Fruit fly (Drosophila melanogaster) whole organism: Measurements from ENCODE around the gene CG31636.
A peak's percentile ranks its signal among the peaks of the same experiment; 100 is the strongest.

ENCODE experiments used
- CG8478 ChIP-seq: fragments of >200 bp; optimal IDR thresholded peaks from 2 replicates; lab custom pipeline; 2018; ENCODE audit warnings: inconsistent platforms
- Dll ChIP-seq: fragments of >200 bp; optimal IDR thresholded peaks from 2 replicates; lab custom pipeline; 2017
- EcR ChIP-seq, 2 experiments: fragments of >200 bp; optimal IDR thresholded peaks; 2 replicates each; lab custom pipeline; 2017; ENCODE audit warnings: missing biosample characterization in 2 of 2, missing genetic modification characterization in 2 of 2, missing genetic modification reagents in 2 of 2
- pan ChIP-seq: fragments of >200 bp; optimal IDR thresholded peaks from 2 replicates; lab custom pipeline; 2017
- psq ChIP-seq: fragments of >200 bp; optimal IDR thresholded peaks from 2 replicates; lab custom pipeline; 2017
- usp ChIP-seq: fragments of >200 bp; optimal IDR thresholded peaks from 2 replicates; lab custom pipeline; 2017; ENCODE audit warnings: missing biosample characterization, missing genetic modification characterization, mixed read lengths

Gene CG31636

dm6 chr2L:6657969-6658748 is at the start of gene CG31636, which contains the start of gene Ube4A:
TSS of gene CG31636 (minus strand) at chr2L:6658152.
TSS of gene Ube4A (plus strand) at chr2L:6658517.
- no peak for TF ChIP-seq usp (GFP tag; lab: Kevin White, UChicago)
- TF ChIP-seq pan (lab: Kevin White, UChicago) = peak; percentile 54

- no peak for TF ChIP-seq psq
- TF ChIP-seq pan (lab: Kevin White, UChicago) = no peak
- no peak for TF ChIP-seq Dll (lab: Kevin White, UChicago)
- TF ChIP-seq usp (GFP tag; lab: Kevin White, UChicago) = no peak
- TF ChIP-seq EcR (GFP tag; optimal IDR thresholded peaks at IDR 0.05; lab: Kevin White, UChicago) = no peak
- TF ChIP-seq CG8478 = no peak
Measured at dm6 chr2L:6706368-6706919, 48.5 kb upstream of the CG31636 start.

dm6 chr2L:6705081-6705480 is 47.1 kb upstream of the CG31636 start:
- TF ChIP-seq psq (no peak), usp (GFP tag; lab: Kevin White, UChicago) (no peak), CG8478 (no peak), pan (lab: Kevin White, UChicago) (no peak), Dll (lab: Kevin White, UChicago) (no peak), EcR (GFP tag; optimal IDR thresholded peaks at IDR 0.05; lab: Kevin White, UChicago) (no peak)

- TF ChIP-seq EcR (GFP tag; optimal IDR thresholded peaks at IDR 0.05; lab: Kevin White, UChicago) = no peak
- no peak for TF ChIP-seq usp (GFP tag; lab: Kevin White, UChicago)
- no peak for TF ChIP-seq Dll (lab: Kevin White, UChicago)
- no peak for TF ChIP-seq pan (lab: Kevin White, UChicago)
- TF ChIP-seq CG8478 = no peak
- no peak for TF ChIP-seq psq
Measured at dm6 chr2L:6701409-6702199, 43.7 kb upstream of the CG31636 start.

dm6 chr2L:6700742-6701141 is 42.8 kb upstream of the CG31636 start:
- TF ChIP-seq pan (lab: Kevin White, UChicago) (no peak), psq (no peak)

dm6 chr2L:6698387-6698786 is 40.4 kb upstream of the CG31636 start:
- TF ChIP-seq EcR (GFP tag; optimal IDR thresholded peaks at IDR 0.05; lab: Kevin White, UChicago) (no peak), Dll (lab: Kevin White, UChicago) (no peak), psq (no peak), pan (lab: Kevin White, UChicago) (no peak), usp (GFP tag; lab: Kevin White, UChicago) (no peak), CG8478 (no peak)

dm6 chr2L:6696229-6696628 is 38.3 kb upstream of the CG31636 start:
- TF ChIP-seq CG8478 (no peak), Dll (lab: Kevin White, UChicago) (no peak), pan (lab: Kevin White, UChicago) (no peak), usp (GFP tag; lab: Kevin White, UChicago) (no peak), EcR (GFP tag; optimal IDR thresholded peaks at IDR 0.05; lab: Kevin White, UChicago) (no peak)

dm6 chr2L:6693794-6694254 is 35.9 kb upstream of the CG31636 start:
- no peak for TF ChIP-seq pan (lab: Kevin White, UChicago)

- TF ChIP-seq psq (no peak), EcR (GFP tag; optimal IDR thresholded peaks at IDR 0.05; lab: Kevin White, UChicago) (no peak), Dll (lab: Kevin White, UChicago) (no peak), usp (GFP tag; lab: Kevin White, UChicago) (no peak), pan (lab: Kevin White, UChicago) (no peak), CG8478 (no peak)
Measured at dm6 chr2L:6692048-6692447, 34.1 kb upstream of the CG31636 start.

- TF ChIP-seq Dll (lab: Kevin White, UChicago) (no peak), psq (no peak), usp (GFP tag; lab: Kevin White, UChicago) (no peak), CG8478 (no peak), EcR (GFP tag; optimal IDR thresholded peaks at IDR 0.05; lab: Kevin White, UChicago) (no peak), pan (lab: Kevin White, UChicago) (no peak)
Measured at dm6 chr2L:6686612-6687011, 28.7 kb upstream of the CG31636 start, which contains the start of gene CG11327. TSS of gene CG11327 (minus strand) at chr2L:6686712.

- TF ChIP-seq EcR (GFP tag; optimal IDR thresholded peaks at IDR 0.05; lab: Kevin White, UChicago) (no peak), CG8478 (no peak)
Measured at dm6 chr2L:6683992-6684882, 26.3 kb upstream of the CG31636 start, which contains the start of gene Nhe3. TSS of gene Nhe3 (minus strand) at chr2L:6684364.
